Worm (Caenorhabditis elegans): ENCODE data around the gene AH6.17.
A peak's percentile ranks its signal among the peaks of the same experiment; 100 is the strongest.

The AH6.17 gene

DNA sequence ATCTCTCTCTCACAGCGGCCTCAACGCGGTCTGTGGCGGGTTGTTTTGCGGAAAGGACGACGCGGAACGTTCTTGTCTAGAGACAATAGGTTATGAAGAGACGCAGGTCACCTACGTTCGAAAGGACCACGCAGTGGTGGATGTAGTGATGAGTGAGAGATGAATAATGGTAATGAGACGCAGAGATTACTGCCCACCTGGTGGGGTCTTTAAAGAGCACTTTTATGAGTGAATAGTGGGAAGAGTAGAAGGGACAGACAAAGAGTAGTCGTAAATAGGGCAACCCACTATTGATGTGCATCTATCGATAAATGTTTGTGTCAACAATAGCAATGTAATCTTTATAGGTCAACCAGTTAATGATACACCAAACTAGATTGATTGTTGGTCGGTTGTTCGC, 31.9 kb upstream of the AH6.17 start:
- TF ChIP-seq bed-2 (GFP tag; IDR thresholded peaks at IDR 0.05), result 0 out of 2 replicates have a peak, but pooled peaks have one; percentile 6
- 0 out of 2 replicates have a peak, but pooled peaks have one; percentile 39 for TF ChIP-seq lin-26 (GFP tag; IDR thresholded peaks at IDR 0.05)
- no peak for TF ChIP-seq aptf-2 (GFP tag; conservative IDR thresholded peaks at IDR 0.05)
- TF ChIP-seq hmg-1.2 (GFP tag; IDR thresholded peaks at IDR 0.05), result peak; percentile 89

DNA sequence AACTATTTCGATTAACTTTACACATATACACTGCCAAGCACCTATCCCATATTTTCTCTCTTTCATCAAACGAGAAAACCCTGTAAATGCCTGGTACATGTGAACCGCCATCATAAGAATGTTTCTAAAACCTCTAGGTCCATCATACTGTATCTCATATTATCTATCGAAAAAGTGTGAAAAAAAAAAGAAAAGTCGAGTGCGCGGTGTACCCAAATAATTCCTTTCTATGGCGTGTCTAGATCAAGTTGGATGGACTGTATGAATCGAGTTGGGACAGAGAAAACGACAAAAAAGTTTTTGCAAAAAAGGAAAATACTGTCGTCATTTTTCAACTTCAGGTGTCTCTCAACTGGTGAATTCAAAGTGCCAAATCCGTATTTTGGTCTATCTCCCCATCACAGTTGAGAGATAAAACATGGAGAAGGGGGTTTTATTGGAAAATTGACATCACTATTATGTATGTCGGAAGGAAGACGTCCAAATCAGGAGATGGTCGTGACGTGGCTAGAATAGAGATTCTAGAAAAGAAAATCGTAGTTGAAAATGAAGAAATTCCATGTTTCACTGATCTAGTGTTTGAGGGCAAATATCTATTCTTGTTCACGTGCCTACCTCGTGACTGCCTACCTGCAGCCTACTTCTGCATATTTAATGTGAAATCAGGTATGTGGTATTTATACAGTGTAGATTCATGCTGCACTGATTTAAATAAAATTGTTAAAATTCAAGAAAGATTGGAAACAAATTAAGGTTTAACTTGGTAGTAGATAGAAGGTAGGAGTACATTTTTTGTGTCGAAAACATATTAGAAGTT, 29.5 kb upstream of the AH6.17 start:
- TF ChIP-seq F39B2.1 (GFP tag; IDR thresholded peaks at IDR 0.05) (no peak), F57A8.1 (GFP tag; optimal IDR thresholded peaks at IDR 0.05) (no peak), lag-1 (GFP tag; IDR thresholded peaks at IDR 0.05) (no peak), somi-1 (GFP tag; optimal IDR thresholded peaks at IDR 0.05) (peak; percentile 43), K11D2.4 (GFP tag; IDR thresholded peaks at IDR 0.05) (0 out of 2 replicates have a peak, but pooled peaks have one; percentile 33), lin-40 (tag; optimal IDR thresholded peaks at IDR 0.05) (peak; percentile 47)

DNA sequence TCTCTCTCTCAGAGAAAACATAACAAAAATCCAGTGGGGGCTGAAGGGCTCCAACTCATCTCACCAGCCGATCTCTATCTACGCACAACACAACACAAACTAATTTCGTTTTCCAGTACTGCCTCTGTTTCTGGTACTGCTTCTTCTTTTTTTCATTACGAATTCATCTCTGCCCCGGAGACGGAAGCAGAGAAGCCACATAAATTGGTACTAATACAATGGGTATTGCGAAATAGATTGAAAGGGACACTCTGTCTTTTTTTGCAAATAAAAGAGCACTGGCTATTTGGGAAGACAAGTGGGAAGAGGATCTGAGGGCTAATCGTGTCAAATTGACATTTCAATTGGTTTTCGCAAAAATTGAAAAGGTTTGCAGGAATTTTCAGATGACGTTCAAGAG, 25.7 kb upstream of the AH6.17 start:
- no peak for TF ChIP-seq unc-130 (GFP tag; optimal IDR thresholded peaks at IDR 0.05)
- peak; percentile 69; the same call in 1 of the 2 replicates for TF ChIP-seq cebp-1 (GFP tag; IDR thresholded peaks at IDR 0.05)
- TF ChIP-seq cebp-1 (tag; optimal IDR thresholded peaks at IDR 0.05), result peak; percentile 95
- no peak for TF ChIP-seq xnd-1 (tag; optimal IDR thresholded peaks at IDR 0.05)
- 0 out of 2 replicates have a peak, but pooled peaks have one; percentile 26 for TF ChIP-seq dox-1 (GFP tag; IDR thresholded peaks at IDR 0.05)
- TF ChIP-seq somi-1 (GFP tag; optimal IDR thresholded peaks at IDR 0.05), result peak; percentile 18

DNA sequence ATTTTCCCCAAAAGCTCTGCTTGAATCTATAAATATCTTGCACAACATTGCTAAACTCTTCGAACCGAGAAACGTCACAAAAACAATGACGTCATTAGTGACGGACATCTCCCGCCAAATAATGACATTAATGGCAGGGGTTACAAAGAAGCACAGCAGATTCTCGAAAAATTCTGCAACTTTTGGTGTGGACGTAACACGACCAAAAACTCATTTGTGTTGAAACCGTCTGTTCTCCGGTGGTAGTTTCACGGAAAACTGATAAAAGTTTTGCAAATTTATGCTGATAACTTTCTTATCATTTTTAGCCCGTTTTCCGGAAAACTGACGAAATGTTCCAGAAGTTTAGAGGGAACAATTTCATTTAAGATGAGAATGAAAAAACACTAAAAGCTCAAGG, 24.4 kb upstream of the AH6.17 start:
- TF ChIP-seq Y95B8A.8 (GFP tag; IDR thresholded peaks at IDR 0.05), result no peak
- no peak for TF ChIP-seq nhr-120 (GFP tag; IDR thresholded peaks at IDR 0.05)
- TF ChIP-seq let-607 (tag; optimal IDR thresholded peaks at IDR 0.05), result no peak
- TF ChIP-seq F52B5.7 (tag; optimal IDR thresholded peaks at IDR 0.05), result no peak
- no peak for TF ChIP-seq D2030.7 (GFP tag; IDR thresholded peaks at IDR 0.05)
- no peak for TF ChIP-seq repo-1 (tag; optimal IDR thresholded peaks at IDR 0.05)
- no peak for TF ChIP-seq T07F8.4 (tag; optimal IDR thresholded peaks at IDR 0.05)
- no peak for TF ChIP-seq hmg-20 (GFP tag; IDR thresholded peaks at IDR 0.05)
- no peak for TF ChIP-seq ztf-3 (GFP tag; optimal IDR thresholded peaks at IDR 0.05)
- no peak for TF ChIP-seq madf-3 (GFP tag; IDR thresholded peaks at IDR 0.05)
- TF ChIP-seq hlh-26 (GFP tag; conservative IDR thresholded peaks at IDR 0.05), result no peak
- TF ChIP-seq ztf-28 (GFP tag; IDR thresholded peaks at IDR 0.05), result no peak
- no peak for TF ChIP-seq lin-26 (GFP tag; IDR thresholded peaks at IDR 0.05)
- TF ChIP-seq nhr-80 (tag; optimal IDR thresholded peaks at IDR 0.05), result peak; percentile 63
- TF ChIP-seq ceh-58 (GFP tag; IDR thresholded peaks at IDR 0.05), result no peak
- no peak for TF ChIP-seq rpc-1 (optimal IDR thresholded peaks at IDR 0.05)
- no peak for TF ChIP-seq rpc-1 (tag; optimal IDR thresholded peaks at IDR 0.05)
- no peak for TF ChIP-seq B0019.2 (GFP tag; conservative IDR thresholded peaks at IDR 0.05)
- no peak for TF ChIP-seq lin-54 (GFP tag; optimal IDR thresholded peaks at IDR 0.05)
- TF ChIP-seq tbp1 (GFP tag; optimal IDR thresholded peaks at IDR 0.05), result peak; percentile 1
- no peak for TF ChIP-seq cebp-1 (GFP tag; IDR thresholded peaks at IDR 0.05)
- TF ChIP-seq cebp-1 (tag; optimal IDR thresholded peaks at IDR 0.05), result peak; percentile 11
- no peak for TF ChIP-seq zim-3 (tag; optimal IDR thresholded peaks at IDR 0.05)
- no peak for TF ChIP-seq ceh-79 (tag; optimal IDR thresholded peaks at IDR 0.05)
- TF ChIP-seq F57C9.4 (tag; optimal IDR thresholded peaks at IDR 0.05), result no peak
- peak; percentile 90 for TF ChIP-seq atf-7 (tag; optimal IDR thresholded peaks at IDR 0.05)
- no peak for TF ChIP-seq efl-1 (GFP tag; optimal IDR thresholded peaks at IDR 0.05)
- TF ChIP-seq aptf-2 (GFP tag; conservative IDR thresholded peaks at IDR 0.05), result no peak
- TF ChIP-seq mel-28 (tag; optimal IDR thresholded peaks at IDR 0.05; ENCODE audit: borderline replicate concordance), result no peak
- TF ChIP-seq sptf-2 (GFP tag; optimal IDR thresholded peaks at IDR 0.05), result no peak
- TF ChIP-seq egl-44 (GFP tag; IDR thresholded peaks at IDR 0.05), result no peak
- TF ChIP-seq rec-8 (tag; optimal IDR thresholded peaks at IDR 0.05), result no peak

Data from whole organism, young adult.